Fruit fly (Drosophila melanogaster) whole organism, adult: ENCODE measurements around the gene CG42535.

ENCODE experiments used
- CG11617 ChIP-seq: fragments of 200-800 bp; sonication (Bioruptor generic); optimal IDR thresholded peaks from 2 replicates; lab custom pipeline; 2017; ENCODE audit warnings: mild to moderate bottlenecking, missing biosample characterization, missing genetic modification reagents, missing genetic modification characterization
- CG12768 ChIP-seq: fragments of 200-800 bp; sonication (Bioruptor generic); optimal IDR thresholded peaks from 2 replicates; lab custom pipeline; 2017; ENCODE audit warnings: missing biosample characterization, missing genetic modification characterization, mild to moderate bottlenecking, moderate library complexity, missing genetic modification reagents
- CG14711 ChIP-seq: fragments of 200-800 bp; sonication (Bioruptor generic); optimal IDR thresholded peaks from 2 replicates; lab custom pipeline; 2018; ENCODE audit warnings: missing biosample characterization, mild to moderate bottlenecking, missing genetic modification characterization, moderate library complexity
- CG1620 ChIP-seq: fragments of 200-800 bp; sonication (Bioruptor generic); optimal IDR thresholded peaks from 2 replicates; lab custom pipeline; 2016; ENCODE audit warnings: missing biosample characterization, missing genetic modification characterization
- CG33017 ChIP-seq: fragments of 200-800 bp; sonication (Bioruptor generic); optimal IDR thresholded peaks from 2 replicates; lab custom pipeline; 2018; ENCODE audit warnings: missing biosample characterization, mild to moderate bottlenecking, missing genetic modification characterization, moderate library complexity
- CG5204 ChIP-seq: fragments of 200-800 bp; sonication (Bioruptor generic); optimal IDR thresholded peaks from 2 replicates; lab custom pipeline; 2016; ENCODE audit warnings: missing biosample characterization, missing genetic modification characterization
- CG7045 ChIP-seq: fragments of 200-800 bp; sonication (Bioruptor generic); optimal IDR thresholded peaks from 2 replicates; lab custom pipeline; 2017; ENCODE audit warnings: missing biosample characterization, mild to moderate bottlenecking, missing genetic modification characterization
- CG7101 ChIP-seq: fragments of 200-800 bp; sonication (Bioruptor generic); optimal IDR thresholded peaks from 2 replicates; lab custom pipeline; 2018; ENCODE audit warnings: missing biosample characterization, mild to moderate bottlenecking, missing genetic modification characterization, moderate library complexity
- Clk ChIP-seq: fragments of 200-800 bp; sonication (Bioruptor generic); optimal IDR thresholded peaks from 2 replicates; lab custom pipeline; 2017; ENCODE audit warnings: missing biosample characterization, missing genetic modification characterization
- Crg-1 ChIP-seq: fragments of 200-800 bp; sonication (Bioruptor generic); optimal IDR thresholded peaks from 2 replicates; lab custom pipeline; 2016; ENCODE audit warnings: missing biosample characterization, missing genetic modification characterization
- Hr96 ChIP-seq: fragments of 200-800 bp; sonication (Bioruptor generic); optimal IDR thresholded peaks from 2 replicates; lab custom pipeline; 2016; ENCODE audit warnings: missing biosample characterization, missing genetic modification characterization
- Mnt ChIP-seq: fragments of 200-800 bp; sonication (Bioruptor generic); optimal IDR thresholded peaks from 2 replicates; lab custom pipeline; 2016; ENCODE audit warnings: missing biosample characterization, mild to moderate bottlenecking, missing genetic modification characterization
- bab1 ChIP-seq: fragments of 200-800 bp; sonication (Bioruptor generic); optimal IDR thresholded peaks from 3 replicates; lab custom pipeline; 2019; ENCODE audit warnings: missing biosample characterization, mild to moderate bottlenecking, missing genetic modification characterization, moderate library complexity
- cic ChIP-seq: fragments of 200-800 bp; sonication (Bioruptor generic); optimal IDR thresholded peaks from 2 replicates; lab custom pipeline; 2017; ENCODE audit warnings: missing biosample characterization, mild to moderate bottlenecking, missing genetic modification characterization, moderate library complexity
- cnc ChIP-seq, 2 experiments: fragments of >200 bp; optimal IDR thresholded peaks; 2 replicates each; lab custom pipeline; 2017
- kay ChIP-seq: fragments of 200-800 bp; sonication (Bioruptor generic); peaks from one replicate; lab custom pipeline; 2016; ENCODE audit warnings: missing biosample characterization, missing genetic modification characterization, borderline replicate concordance
- ovo ChIP-seq: fragments of 200-800 bp; sonication (Bioruptor generic); optimal IDR thresholded peaks from 2 replicates; lab custom pipeline; 2016; ENCODE audit warnings: missing biosample characterization, missing genetic modification characterization
- pad ChIP-seq: fragments of 200-800 bp; sonication (Bioruptor generic); optimal IDR thresholded peaks from 3 replicates; lab custom pipeline; 2017; ENCODE audit warnings: missing biosample characterization, missing genetic modification characterization, mild to moderate bottlenecking, moderate library complexity, missing genetic modification reagents
- tj ChIP-seq: fragments of 200-800 bp; sonication (Bioruptor generic); optimal IDR thresholded peaks from 3 replicates; lab custom pipeline; 2017; ENCODE audit warnings: missing biosample characterization, mild to moderate bottlenecking, missing genetic modification characterization, moderate library complexity
- toe ChIP-seq: fragments of 200-800 bp; sonication (Bioruptor generic); optimal IDR thresholded peaks from 2 replicates; lab custom pipeline; 2016; ENCODE audit warnings: missing biosample characterization, missing genetic modification characterization

CG42535 gene

dm6 chr3L:10659993-10660743 lies 29.4 kb upstream of the CG42535 start:
- TF ChIP-seq CG12768 (GFP tag; lab: Kevin White, UChicago) (no peak), kay (GFP tag; lab: Kevin White, UChicago) (peak; percentile 92)

dm6 chr3L:10659524-10659923 lies 28.8 kb upstream of the CG42535 start:
- no peak for TF ChIP-seq CG7045 (GFP tag; lab: Kevin White, UChicago)
- TF ChIP-seq cnc (optimal IDR thresholded peaks at IDR 0.05; lab: Kevin White, UChicago): no peak
- TF ChIP-seq pad (GFP tag; lab: Kevin White, UChicago): no peak
- no peak for TF ChIP-seq CG14711 (tag; lab: Kevin White, UChicago)
- no peak for TF ChIP-seq CG11617 (GFP tag; lab: Kevin White, UChicago)
- no peak for TF ChIP-seq ovo (GFP tag; lab: Kevin White, UChicago)
- TF ChIP-seq CG7101: no peak
- no peak for TF ChIP-seq CG1620
- no peak for TF ChIP-seq CG5204 (GFP tag; lab: Kevin White, UChicago)
- TF ChIP-seq Clk (GFP tag; lab: Kevin White, UChicago): no peak
- TF ChIP-seq bab1 (GFP tag; lab: Kevin White, UChicago): no peak
- TF ChIP-seq Hr96 (GFP tag; lab: Kevin White, UChicago): no peak
- TF ChIP-seq toe: no peak
- no peak for TF ChIP-seq kay (GFP tag; lab: Kevin White, UChicago)

DNA sequence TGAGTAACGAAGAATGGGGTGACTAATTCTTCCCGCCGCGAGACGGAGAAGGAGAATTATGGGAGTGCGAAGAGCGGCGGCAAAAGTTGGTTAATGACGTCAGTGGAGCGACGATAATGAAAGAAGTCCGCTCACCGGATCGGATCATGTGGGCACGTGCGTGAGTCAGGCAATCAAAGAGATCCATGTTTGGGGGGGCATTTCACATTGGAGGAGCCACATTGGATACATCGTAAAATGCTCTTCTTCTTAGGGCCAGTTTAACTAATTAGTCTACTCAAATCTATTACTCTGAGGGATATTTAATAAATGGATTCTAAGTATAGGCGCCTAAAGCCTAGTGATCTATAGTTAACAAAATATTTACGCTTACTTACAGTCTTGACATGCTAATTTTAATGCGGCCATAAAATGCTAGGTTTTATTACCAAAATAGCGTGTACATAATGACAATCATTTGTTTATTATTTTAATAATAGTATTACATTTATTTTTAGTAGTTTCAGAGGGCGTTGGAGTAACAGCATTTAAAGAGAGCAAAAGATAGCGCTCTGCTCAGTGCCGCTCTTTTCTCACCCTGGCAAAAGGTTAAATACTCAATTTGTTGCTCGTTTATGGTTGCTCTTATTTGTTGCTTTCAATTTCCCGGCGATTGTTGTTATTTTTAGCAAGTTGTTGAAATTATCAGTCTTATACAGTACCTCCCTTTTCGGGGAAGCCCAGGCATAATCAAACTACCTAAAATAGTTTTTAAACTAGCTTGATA lies 27.8 kb upstream of the CG42535 start:
- TF ChIP-seq ovo (GFP tag; lab: Kevin White, UChicago) (no peak), tj (GFP tag; lab: Kevin White, UChicago) (no peak), CG33017 (tag; lab: Kevin White, UChicago) (no peak), CG14711 (tag; lab: Kevin White, UChicago) (no peak), bab1 (GFP tag; lab: Kevin White, UChicago) (no peak), Crg-1 (GFP tag; lab: Kevin White, UChicago) (no peak), CG12768 (GFP tag; lab: Kevin White, UChicago) (no peak), cic (no peak), cnc (optimal IDR thresholded peaks at IDR 0.05; lab: Kevin White, UChicago) (no peak), CG7101 (no peak), Hr96 (GFP tag; lab: Kevin White, UChicago) (no peak), CG1620 (no peak), Clk (GFP tag; lab: Kevin White, UChicago) (no peak), toe (no peak), pad (GFP tag; lab: Kevin White, UChicago) (no peak), CG11617 (GFP tag; lab: Kevin White, UChicago) (no peak), CG7045 (GFP tag; lab: Kevin White, UChicago) (no peak), CG5204 (GFP tag; lab: Kevin White, UChicago) (no peak), Mnt (GFP tag; lab: Kevin White, UChicago) (no peak)

dm6 chr3L:10657311-10657710 lies 26.6 kb upstream of the CG42535 start:
- no peak for TF ChIP-seq cnc (optimal IDR thresholded peaks at IDR 0.05; lab: Kevin White, UChicago)

DNA sequence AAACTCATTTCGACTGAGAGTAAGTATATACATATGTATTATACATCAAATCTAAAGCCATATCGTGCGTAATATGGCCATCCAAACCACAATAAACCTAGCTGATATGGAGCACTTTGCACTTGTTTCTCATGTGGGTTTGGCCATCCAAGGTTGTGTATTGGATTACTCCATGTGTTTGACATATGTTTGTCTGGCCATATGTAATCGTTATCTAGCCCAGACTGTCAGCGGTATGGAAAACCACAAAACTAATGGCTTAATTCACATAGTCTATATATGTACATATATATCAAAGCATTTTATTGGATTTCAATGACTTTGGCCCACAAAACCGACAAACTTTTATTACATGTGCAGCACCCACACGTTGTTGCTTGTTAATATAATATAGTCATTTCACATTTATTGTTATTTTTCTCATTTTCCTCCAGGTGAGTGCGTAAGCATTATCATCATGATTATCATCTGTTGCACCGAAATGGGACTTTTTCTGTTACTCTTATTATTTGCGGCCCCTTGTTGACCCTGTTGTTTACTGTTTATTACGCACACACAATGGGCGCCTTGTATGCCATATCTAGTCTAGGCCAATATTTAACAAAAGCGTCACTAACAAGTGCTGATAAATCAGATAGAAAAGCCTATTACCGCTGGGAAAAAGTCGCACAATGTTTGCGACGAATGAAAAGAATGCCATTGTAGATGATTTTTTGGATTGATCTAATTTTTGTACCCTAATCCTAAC lies 25.9 kb upstream of the CG42535 start:
- TF ChIP-seq CG11617 (GFP tag; lab: Kevin White, UChicago) (no peak), Clk (GFP tag; lab: Kevin White, UChicago) (no peak), toe (no peak), CG33017 (tag; lab: Kevin White, UChicago) (no peak), CG7101 (peak; percentile 39), cic (peak; percentile 22), tj (GFP tag; lab: Kevin White, UChicago) (no peak), kay (GFP tag; lab: Kevin White, UChicago) (peak; percentile 85), CG12768 (GFP tag; lab: Kevin White, UChicago) (no peak), Hr96 (GFP tag; lab: Kevin White, UChicago) (no peak), Mnt (GFP tag; lab: Kevin White, UChicago) (peak; percentile 48), CG5204 (GFP tag; lab: Kevin White, UChicago) (no peak), bab1 (GFP tag; lab: Kevin White, UChicago) (no peak), Crg-1 (GFP tag; lab: Kevin White, UChicago) (peak; percentile 53), pad (GFP tag; lab: Kevin White, UChicago) (no peak), ovo (GFP tag; lab: Kevin White, UChicago) (peak; percentile 41), CG7045 (GFP tag; lab: Kevin White, UChicago) (peak; percentile 30), CG1620 (no peak), CG14711 (tag; lab: Kevin White, UChicago) (no peak), cnc (optimal IDR thresholded peaks at IDR 0.05; lab: Kevin White, UChicago) (no peak)
